Worm (Caenorhabditis elegans): Measurements from ENCODE around the gene comt-3.

The comt-3 gene

DNA sequence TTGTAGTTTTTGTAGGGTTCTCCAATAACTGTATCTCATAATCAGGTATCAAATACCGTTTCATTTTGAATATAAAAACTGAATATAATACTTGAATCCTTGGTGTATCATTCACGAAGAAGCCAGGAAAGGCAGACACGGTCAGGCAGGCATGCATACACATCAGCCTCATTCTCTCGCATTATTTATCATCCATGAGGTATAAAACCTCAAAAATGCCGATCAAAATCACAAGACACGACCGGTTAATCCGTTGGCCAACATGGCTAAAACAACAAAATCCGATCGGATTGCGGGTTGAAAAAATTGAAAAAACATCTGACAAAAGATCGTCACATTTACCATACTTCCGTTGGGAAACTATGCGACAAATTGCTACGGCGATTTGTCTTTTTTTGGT lies 35.0 kb upstream of the comt-3 start, which contains the start of gene F59A7.5:
Gene F59A7.5, plus strand, starts transcription at position 301 of the 400 bp plus-strand sequence.
- TF ChIP-seq efl-3 (GFP tag; optimal IDR thresholded peaks at IDR 0.05) (no peak), ceh-88 (GFP tag; IDR thresholded peaks at IDR 0.05) (no peak), nhr-19 (GFP tag; conservative IDR thresholded peaks at IDR 0.05) (no peak), jun-1 (tag; optimal IDR thresholded peaks at IDR 0.05) (no peak), rnt-1 (tag; optimal IDR thresholded peaks at IDR 0.05) (no peak), fkh-10 (GFP tag; optimal IDR thresholded peaks at IDR 0.05) (no peak), unc-30 (tag; optimal IDR thresholded peaks at IDR 0.05) (no peak), F16B12.6 (tag; optimal IDR thresholded peaks at IDR 0.05) (no peak), zip-4 (GFP tag; optimal IDR thresholded peaks at IDR 0.05) (no peak)

ce11 chrV:2027787-2028186 lies 29.6 kb upstream of the comt-3 start, which contains the start of gene srab-13:
Gene srab-13, minus strand, starts transcription at chrV:2027887.
- TF ChIP-seq vab-15 (tag; optimal IDR thresholded peaks at IDR 0.05) (no peak), mep-1 (tag; optimal IDR thresholded peaks at IDR 0.05) (no peak), nhr-47 (tag; optimal IDR thresholded peaks at IDR 0.05) (no peak), efl-3 (GFP tag; optimal IDR thresholded peaks at IDR 0.05) (no peak), nhr-76 (tag; optimal IDR thresholded peaks at IDR 0.05) (no peak), dsc-1 (tag; optimal IDR thresholded peaks at IDR 0.05) (no peak), hlh-17 (GFP tag; optimal IDR thresholded peaks at IDR 0.05; ENCODE audit: borderline replicate concordance) (no peak), unc-30 (tag; optimal IDR thresholded peaks at IDR 0.05) (no peak), lir-3 (tag; optimal IDR thresholded peaks at IDR 0.05; ENCODE audit: poor library complexity) (no peak), ceh-63 (GFP tag; optimal IDR thresholded peaks at IDR 0.05) (no peak), pag-3 (tag; optimal IDR thresholded peaks at IDR 0.05; ENCODE audit: borderline replicate concordance, insufficient read depth) (no peak), mdl-1 (tag; optimal IDR thresholded peaks at IDR 0.05) (no peak), mef-2 (tag; optimal IDR thresholded peaks at IDR 0.05) (no peak)

DNA sequence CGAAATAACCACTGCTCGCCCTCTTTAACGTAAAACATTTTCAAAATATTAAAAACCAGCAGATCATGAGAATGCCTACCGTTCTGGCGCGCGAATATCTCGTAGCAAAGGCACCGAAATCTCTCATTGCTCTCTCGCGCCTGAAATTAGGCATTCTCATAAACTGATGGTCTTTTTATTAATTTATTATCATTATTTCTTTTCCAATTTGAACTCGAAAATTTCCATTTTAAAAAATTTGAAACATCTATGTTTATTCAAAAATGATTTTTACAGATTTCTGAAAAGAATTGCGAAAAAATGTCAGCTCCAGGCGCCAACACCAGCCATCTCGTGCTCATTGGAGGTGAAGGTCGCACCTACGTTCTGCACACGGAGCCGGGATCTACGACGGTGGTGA lies 27.5 kb upstream of the comt-3 start, which contains the start of gene F59A7.12:
Gene F59A7.12, plus strand, starts transcription at position 301 of the 400 bp plus-strand sequence.
- TF ChIP-seq xbp-1 (tag; optimal IDR thresholded peaks at IDR 0.05) = no peak
- no peak for TF ChIP-seq mab-9 (GFP tag; IDR thresholded peaks at IDR 0.05)
- TF ChIP-seq lin-13 (GFP tag; optimal IDR thresholded peaks at IDR 0.05) = no peak
- TF ChIP-seq unc-98 (GFP tag; IDR thresholded peaks at IDR 0.05) = no peak
- TF ChIP-seq unc-30 (tag; optimal IDR thresholded peaks at IDR 0.05) = no peak
- no peak for TF ChIP-seq nhr-90 (tag; optimal IDR thresholded peaks at IDR 0.05; ENCODE audit: poor library complexity)
- no peak for TF ChIP-seq C34B4.2 (tag; optimal IDR thresholded peaks at IDR 0.05)
- TF ChIP-seq fkh-10 (GFP tag; optimal IDR thresholded peaks at IDR 0.05) = no peak
- no peak for TF ChIP-seq lin-15B (tag; optimal IDR thresholded peaks at IDR 0.05)
- no peak for TF ChIP-seq pax-3 (tag; optimal IDR thresholded peaks at IDR 0.05)
- no peak for TF ChIP-seq mef-2 (tag; optimal IDR thresholded peaks at IDR 0.05)
- no peak for TF ChIP-seq tbx-2 (tag; optimal IDR thresholded peaks at IDR 0.05)
- TF ChIP-seq nhr-28 (tag; optimal IDR thresholded peaks at IDR 0.05) = no peak
- no peak for TF ChIP-seq irx-1 (tag; optimal IDR thresholded peaks at IDR 0.05)

DNA sequence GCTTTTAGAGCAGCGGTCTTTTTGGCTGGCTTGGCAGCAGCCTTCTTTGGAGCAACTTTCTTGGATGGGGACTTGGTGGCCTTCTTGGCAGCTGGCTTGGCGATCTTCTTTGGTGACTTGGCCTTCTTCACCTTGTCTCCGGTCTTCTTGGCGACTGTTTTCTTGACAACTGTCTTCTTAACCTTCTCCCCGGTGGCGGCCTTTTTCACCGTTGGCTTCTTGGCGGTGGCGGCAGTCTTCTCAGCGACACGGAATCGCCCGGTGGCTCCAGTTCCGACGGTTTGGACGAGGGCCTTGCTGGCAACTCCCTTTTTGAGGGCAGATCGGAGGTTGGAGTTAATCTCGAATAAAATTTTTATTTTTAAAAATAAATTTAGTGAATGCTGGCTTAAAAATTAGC lies 26.7 kb upstream of the comt-3 start:
- TF ChIP-seq blmp-1 (tag; optimal IDR thresholded peaks at IDR 0.05) (no peak), efl-1 (optimal IDR thresholded peaks at IDR 0.05) (no peak), efl-1 (GFP tag; optimal IDR thresholded peaks at IDR 0.05 in 1 of 2) (peak in 1 of 2 experiments; percentile 10)

- TF ChIP-seq lin-14 (GFP tag; optimal IDR thresholded peaks at IDR 0.05) (no peak), nhr-84 (tag; optimal IDR thresholded peaks at IDR 0.05) (no peak), egl-27 (tag; optimal IDR thresholded peaks at IDR 0.05) (no peak), lin-35 (GFP tag; optimal IDR thresholded peaks at IDR 0.05) (no peak), nhr-237 (tag; optimal IDR thresholded peaks at IDR 0.05) (no peak), elt-2 (tag; optimal IDR thresholded peaks at IDR 0.05) (no peak), hlh-4 (tag; optimal IDR thresholded peaks at IDR 0.05) (no peak), zag-1 (tag; optimal IDR thresholded peaks at IDR 0.05) (no peak), unc-30 (tag; optimal IDR thresholded peaks at IDR 0.05) (no peak), efl-1 (optimal IDR thresholded peaks at IDR 0.05) (no peak), efl-1 (GFP tag; optimal IDR thresholded peaks at IDR 0.05 in 1 of 2) (no peak), nhr-11 (tag; optimal IDR thresholded peaks at IDR 0.05) (no peak), dpl-1 (GFP tag; optimal IDR thresholded peaks at IDR 0.05) (no peak), pqm-1 (tag; optimal IDR thresholded peaks at IDR 0.05) (no peak), lsy-2 (tag; optimal IDR thresholded peaks at IDR 0.05) (no peak)
Observed at ce11 chrV:2031454-2031853, 25.9 kb upstream of the comt-3 start, which contains the start of gene hil-6. Gene hil-6, minus strand, starts transcription at chrV:2031554.

Data from whole organism, L1 larva.